Worm (Caenorhabditis elegans): ENCODE results near the gene rip-1.

rip-1 gene

DNA sequence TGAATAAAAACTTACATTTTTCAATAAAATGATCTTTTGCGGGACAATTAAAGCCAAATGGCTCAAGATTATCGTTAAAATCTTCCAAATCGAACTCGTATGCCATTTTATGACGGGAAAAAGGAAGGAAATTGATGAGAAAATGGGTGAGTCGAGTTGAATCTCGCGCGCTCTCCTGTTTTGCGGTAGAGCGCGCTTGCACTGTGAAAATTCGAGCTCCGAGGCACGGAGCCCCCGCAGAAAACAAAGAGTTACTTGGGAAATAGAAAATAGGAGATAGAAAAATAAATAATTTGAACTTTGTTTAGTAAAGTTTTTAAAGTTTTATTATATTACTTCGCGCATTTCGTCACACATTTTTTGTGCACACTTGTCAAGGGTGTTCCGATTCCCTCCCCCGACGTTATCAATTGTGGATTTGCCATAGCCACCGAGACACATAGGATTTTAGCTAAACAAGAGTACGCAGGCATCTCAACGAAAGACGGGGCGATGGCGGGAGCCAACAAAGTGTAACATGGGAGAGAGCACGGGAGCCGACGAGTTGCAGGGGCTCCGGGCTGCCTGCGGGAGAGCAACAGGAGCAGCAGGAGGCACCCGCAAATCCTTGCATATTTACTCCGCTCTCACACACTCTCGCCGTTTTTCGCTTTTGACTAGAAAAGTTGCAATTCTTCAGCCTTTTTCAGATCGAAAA, 10.0 kb downstream of the rip-1 start, which contains the start of the genes div-1 and cor-1 (continued):
- TF ChIP-seq efl-1 (optimal IDR thresholded peaks at IDR 0.05) = peak; percentile 76 to 90
- TF ChIP-seq efl-1 (GFP tag; optimal IDR thresholded peaks at IDR 0.05 in 1 of 2) = peak; percentile 87 to 99
- no peak for TF ChIP-seq ets-5 (GFP tag; IDR thresholded peaks at IDR 0.05)
- TF ChIP-seq C04F5.9 (tag; optimal IDR thresholded peaks at IDR 0.05) = no peak
- TF ChIP-seq jun-1 (tag; optimal IDR thresholded peaks at IDR 0.05) = no peak
- no peak for TF ChIP-seq ztf-11 (tag; optimal IDR thresholded peaks at IDR 0.05)
- no peak for TF ChIP-seq lir-3 (tag; optimal IDR thresholded peaks at IDR 0.05; ENCODE audit: poor library complexity)
- no peak for TF ChIP-seq unc-86 (tag; optimal IDR thresholded peaks at IDR 0.05)
- no peak for TF ChIP-seq lin-39 (tag; optimal IDR thresholded peaks at IDR 0.05)
- TF ChIP-seq pqm-1 (tag; optimal IDR thresholded peaks at IDR 0.05) = no peak
- no peak for TF ChIP-seq tlp-1 (tag; optimal IDR thresholded peaks at IDR 0.05)
- peak; percentile 12 for TF ChIP-seq nhr-77 (tag; optimal IDR thresholded peaks at IDR 0.05)
- TF ChIP-seq elt-3 (tag; optimal IDR thresholded peaks at IDR 0.05) = no peak
- no peak for TF ChIP-seq nhr-28 (tag; optimal IDR thresholded peaks at IDR 0.05)
- peak; percentile 52 for TF ChIP-seq C16A3.4 (tag; optimal IDR thresholded peaks at IDR 0.05)
- TF ChIP-seq Y116A8C.19 (tag; optimal IDR thresholded peaks at IDR 0.05; ENCODE audit: borderline replicate concordance) = no peak
- no peak for TF ChIP-seq sptf-1 (tag; optimal IDR thresholded peaks at IDR 0.05)
- no peak for TF ChIP-seq ama-1 (optimal IDR thresholded peaks at IDR 0.05)
- TF ChIP-seq fos-1 (tag; optimal IDR thresholded peaks at IDR 0.05) = no peak
- TF ChIP-seq nhr-76 (tag; optimal IDR thresholded peaks at IDR 0.05) = no peak
- peak; percentile 20 to 75 for TF ChIP-seq lsy-2 (tag; optimal IDR thresholded peaks at IDR 0.05)
- TF ChIP-seq fkh-10 (GFP tag; optimal IDR thresholded peaks at IDR 0.05) = no peak
- peak; percentile 40 for TF ChIP-seq fkh-8 (tag; optimal IDR thresholded peaks at IDR 0.05)
- TF ChIP-seq elt-2 (tag; optimal IDR thresholded peaks at IDR 0.05) = no peak
- peak; percentile 66 for TF ChIP-seq lin-14 (GFP tag; optimal IDR thresholded peaks at IDR 0.05)
- TF ChIP-seq rnt-1 (tag; optimal IDR thresholded peaks at IDR 0.05) = peak; percentile 48
- TF ChIP-seq ceh-90 (tag; optimal IDR thresholded peaks at IDR 0.05) = no peak
- TF ChIP-seq unc-130 (tag; optimal IDR thresholded peaks at IDR 0.05) = no peak
- peak; percentile 40 for TF ChIP-seq dsc-1 (tag; optimal IDR thresholded peaks at IDR 0.05)
- no peak for TF ChIP-seq ztf-4 (tag; optimal IDR thresholded peaks at IDR 0.05)
- no peak for TF ChIP-seq alr-1 (tag; optimal IDR thresholded peaks at IDR 0.05; ENCODE audit: borderline replicate concordance)
- no peak for TF ChIP-seq sup-37 (GFP tag; optimal IDR thresholded peaks at IDR 0.05)
- TF ChIP-seq hlh-17 (GFP tag; optimal IDR thresholded peaks at IDR 0.05; ENCODE audit: borderline replicate concordance) = no peak
- TF ChIP-seq hpl-2 (GFP tag; optimal IDR thresholded peaks at IDR 0.05) = no peak

DNA sequence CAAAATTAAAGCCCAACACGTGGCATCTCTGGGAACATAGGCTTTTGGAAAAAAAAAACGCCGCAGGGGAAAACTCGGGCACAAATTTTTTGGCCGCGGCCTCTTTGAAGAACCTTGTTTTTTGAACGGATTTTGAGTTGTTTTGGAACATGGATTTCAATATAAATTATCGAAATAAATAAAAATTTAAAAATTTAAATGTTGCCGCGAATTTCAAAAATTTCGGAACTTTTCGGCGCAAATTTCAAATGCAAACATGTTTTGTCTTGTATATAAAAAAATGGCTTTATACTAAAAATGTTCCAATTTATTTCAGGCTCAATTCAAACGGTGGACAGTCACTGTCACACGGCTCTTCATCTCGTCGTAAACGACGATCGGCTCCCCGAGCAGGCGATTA, 14.5 kb downstream of the rip-1 start:
- peak; percentile 56 for TF ChIP-seq nhr-85 (tag)
- no peak for TF ChIP-seq nhr-71 (tag; optimal IDR thresholded peaks at IDR 0.05)
- TF ChIP-seq pqm-1 (tag; optimal IDR thresholded peaks at IDR 0.05) = no peak
- no peak for TF ChIP-seq snu-23 (GFP tag; optimal IDR thresholded peaks at IDR 0.05)

DNA sequence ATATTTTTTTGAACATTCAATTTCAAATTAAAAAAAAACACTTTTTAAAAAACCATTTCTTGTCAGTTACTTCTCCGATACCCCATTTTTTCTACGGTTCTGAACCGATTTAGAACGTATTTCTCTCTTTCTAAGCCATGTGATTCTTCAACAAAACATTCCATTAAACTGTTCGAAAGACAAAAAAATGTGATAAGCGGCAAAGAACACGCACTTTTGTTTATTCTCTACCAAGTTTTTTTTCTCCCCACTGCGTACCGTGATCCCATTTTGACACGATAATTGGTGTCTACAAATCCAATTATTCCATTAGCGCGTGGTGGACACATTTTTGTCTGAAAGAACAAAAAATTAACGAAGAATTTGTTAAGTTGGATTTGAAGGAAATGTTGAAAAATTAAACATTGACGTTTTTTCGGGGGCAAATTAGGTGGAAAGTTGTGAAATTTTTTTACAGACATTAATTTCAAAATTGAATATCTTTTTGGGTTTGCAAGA, 17.2 kb downstream of the rip-1 start:
- TF ChIP-seq nhr-85 (tag) (peak; percentile 86), ceh-8 (GFP tag; optimal IDR thresholded peaks at IDR 0.05) (peak; percentile 95), pax-3 (tag; optimal IDR thresholded peaks at IDR 0.05) (no peak), nhr-19 (GFP tag; conservative IDR thresholded peaks at IDR 0.05) (peak; percentile 49), ceh-63 (GFP tag; optimal IDR thresholded peaks at IDR 0.05) (no peak), ceh-90 (tag; optimal IDR thresholded peaks at IDR 0.05) (no peak), vab-15 (tag; optimal IDR thresholded peaks at IDR 0.05) (no peak), fkh-8 (tag; optimal IDR thresholded peaks at IDR 0.05) (no peak), lin-14 (GFP tag; optimal IDR thresholded peaks at IDR 0.05) (peak; percentile 42), aha-1 (tag; optimal IDR thresholded peaks at IDR 0.05) (no peak), rnt-1 (tag; optimal IDR thresholded peaks at IDR 0.05) (no peak), nhr-47 (tag; optimal IDR thresholded peaks at IDR 0.05) (no peak), grh-1 (GFP tag; IDR thresholded peaks at IDR 0.05) (0 out of 2 replicates have a peak, but pooled peaks have one; percentile 16), nhr-90 (tag; optimal IDR thresholded peaks at IDR 0.05; ENCODE audit: poor library complexity) (no peak), skn-1 (tag; optimal IDR thresholded peaks at IDR 0.05) (no peak), aly-2 (tag; optimal IDR thresholded peaks at IDR 0.05) (no peak), isw-1 (GFP tag; IDR thresholded peaks at IDR 0.05) (no peak), lin-13 (GFP tag; optimal IDR thresholded peaks at IDR 0.05) (no peak), nhr-71 (tag; optimal IDR thresholded peaks at IDR 0.05) (peak; percentile 24), elt-3 (tag; optimal IDR thresholded peaks at IDR 0.05) (peak in 1 of 6 experiments; percentile 77)
